Fruit fly (Drosophila melanogaster) S2 (cell line): ENCODE measurements around the gene CG1143.

Source experiments
- CG8478 ChIP-seq: fragments of >200 bp; optimal IDR thresholded peaks from 2 replicates; lab custom pipeline; 2018
- CTCF ChIP-seq, 2 experiments: fragments of >200 bp; optimal IDR thresholded peaks; 2 replicates each; lab custom pipeline; 2018

Gene CG1143

DNA sequence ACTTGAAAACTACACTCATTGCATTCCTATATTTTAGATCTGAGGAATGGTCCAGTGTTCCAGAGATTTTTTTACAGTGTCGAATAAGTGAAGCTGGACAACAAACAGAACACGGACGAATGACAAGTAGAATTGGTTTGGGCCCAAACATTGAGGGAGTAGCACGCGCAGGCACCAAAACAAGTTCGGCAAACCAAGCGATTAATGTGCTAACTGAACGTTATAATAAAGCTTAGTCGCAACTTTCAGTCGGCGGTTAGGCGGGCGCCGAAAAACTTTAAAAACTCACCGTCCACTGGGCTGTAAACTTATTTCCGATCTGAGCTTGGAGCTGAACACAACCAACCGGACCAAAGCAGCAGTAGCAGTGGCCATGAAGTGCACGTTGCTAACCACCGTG lies at the start of gene CG1143:
Gene CG1143, plus strand, starts transcription at position 301 of the 400 bp plus-strand sequence.
- TF ChIP-seq CTCF (optimal IDR thresholded peaks at IDR 0.05; lab: Kevin White, UChicago) (no peak), CG8478 (no peak)

DNA sequence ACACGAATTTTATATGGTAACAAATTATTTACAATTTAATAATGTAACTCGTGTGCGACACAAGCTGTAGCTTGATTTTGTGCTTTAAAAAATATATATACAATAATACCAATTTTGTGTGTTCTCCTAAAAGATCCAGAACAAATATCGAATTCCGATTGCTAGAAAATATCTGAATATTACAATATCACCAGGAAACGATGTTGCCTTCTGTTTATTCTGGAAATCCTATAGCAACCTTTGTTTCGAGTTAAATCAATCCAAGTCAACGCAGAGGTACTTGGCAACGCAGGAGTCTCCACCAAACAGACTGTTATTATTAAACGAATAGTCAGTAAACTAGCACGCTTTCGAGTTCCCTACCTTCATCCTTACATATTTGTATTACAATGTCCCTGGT lies 49.7 kb upstream of the CG1143 start, which contains the start of gene CG16984:
Gene CG16984, plus strand, starts transcription at position 301 of the 400 bp plus-strand sequence.
- no peak for TF ChIP-seq CG8478
- no peak for TF ChIP-seq CTCF (optimal IDR thresholded peaks at IDR 0.05; lab: Kevin White, UChicago)

DNA sequence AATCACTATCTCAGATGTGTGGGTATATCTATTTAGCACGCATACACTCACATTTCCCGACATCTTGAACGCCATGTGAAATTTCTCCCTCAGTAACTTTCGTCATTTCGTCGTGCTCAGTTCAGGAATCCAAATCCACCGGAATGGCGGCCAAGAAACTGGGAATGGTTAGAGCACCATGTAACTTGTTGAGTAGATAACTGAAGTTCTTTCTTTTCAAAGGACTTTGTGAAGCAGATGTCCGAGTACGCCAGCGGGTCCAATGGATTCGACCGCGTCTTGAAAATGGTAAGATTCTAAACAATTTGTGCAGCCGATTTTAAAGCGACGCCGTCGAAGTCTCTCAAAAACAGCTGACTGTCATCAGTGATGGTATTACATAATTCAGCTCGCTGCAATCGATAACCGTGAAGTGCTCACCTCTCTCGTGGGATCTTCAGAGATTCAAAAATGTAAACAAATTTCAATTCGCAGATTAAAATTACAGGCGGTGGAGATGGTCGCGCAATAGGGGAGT lies 45.9 kb upstream of the CG1143 start, which contains the start of the genes CG16985 and CG12182:
Gene CG16985, plus strand, starts transcription at position 84 of the 517 bp plus-strand sequence.
Gene CG12182, minus strand, starts transcription at position 366 of the 517 bp plus-strand sequence.
- no peak for TF ChIP-seq CTCF (optimal IDR thresholded peaks at IDR 0.05; lab: Kevin White, UChicago)
- no peak for TF ChIP-seq CG8478

DNA sequence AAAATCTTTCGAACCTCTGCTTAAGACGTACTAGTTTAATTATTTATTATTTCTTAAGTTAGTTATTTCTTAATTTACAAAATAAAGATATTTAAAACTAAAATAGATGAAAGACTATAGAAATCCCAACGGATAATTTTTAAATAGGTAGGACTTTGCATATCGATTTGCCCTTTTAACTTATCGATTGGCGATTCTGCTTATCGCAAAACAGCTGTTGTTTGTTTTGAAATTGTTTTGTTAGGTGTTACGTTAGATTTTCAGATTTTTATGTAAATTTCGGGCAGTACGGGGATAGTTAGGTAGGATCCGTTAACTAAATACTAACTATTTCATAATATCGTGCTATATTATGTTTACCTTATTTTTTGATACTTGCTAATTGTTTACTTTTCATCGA lies 45.0 kb upstream of the CG1143 start, which contains the start of gene CG16986:
Gene CG16986, plus strand, starts transcription at position 188 of the 400 bp plus-strand sequence.
- no peak for TF ChIP-seq CTCF (optimal IDR thresholded peaks at IDR 0.05; lab: Kevin White, UChicago)
- no peak for TF ChIP-seq CG8478

DNA sequence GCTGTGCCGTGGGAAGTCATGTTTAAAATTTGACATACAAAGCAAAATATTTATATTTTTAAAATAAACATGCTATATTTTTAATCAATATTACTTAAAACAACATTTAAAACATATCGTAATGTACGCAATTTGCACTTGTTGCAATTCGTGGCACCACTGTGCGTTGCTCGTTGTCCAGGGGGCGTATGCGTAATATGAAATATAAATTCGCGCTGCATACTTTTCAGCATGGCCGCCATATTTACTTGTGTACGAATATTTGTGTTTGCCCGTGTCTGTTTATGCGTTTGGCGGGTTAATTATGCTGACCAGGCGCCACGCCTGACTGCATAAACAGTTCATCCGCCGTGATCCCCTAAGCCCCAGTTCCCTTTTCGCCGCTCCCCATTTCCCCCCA lies 36.3 kb upstream of the CG1143 start:
- TF ChIP-seq CTCF (optimal IDR thresholded peaks at IDR 0.05; lab: Kevin White, UChicago) = no peak
- TF ChIP-seq CG8478 = no peak

dm6 chr3L:2614222-2614621 lies 30.9 kb upstream of the CG1143 start:
- TF ChIP-seq CTCF (optimal IDR thresholded peaks at IDR 0.05; lab: Kevin White, UChicago) (no peak), CG8478 (no peak)

- TF ChIP-seq CG8478 (no peak), CTCF (optimal IDR thresholded peaks at IDR 0.05; lab: Kevin White, UChicago) (no peak)
These were observed 15.2 kb upstream of the CG1143 start, which contains the start of gene Pxn for dm6 chr3L:2629964-2630363. TSS of gene Pxn (minus strand) at chr3L:2630064.

DNA sequence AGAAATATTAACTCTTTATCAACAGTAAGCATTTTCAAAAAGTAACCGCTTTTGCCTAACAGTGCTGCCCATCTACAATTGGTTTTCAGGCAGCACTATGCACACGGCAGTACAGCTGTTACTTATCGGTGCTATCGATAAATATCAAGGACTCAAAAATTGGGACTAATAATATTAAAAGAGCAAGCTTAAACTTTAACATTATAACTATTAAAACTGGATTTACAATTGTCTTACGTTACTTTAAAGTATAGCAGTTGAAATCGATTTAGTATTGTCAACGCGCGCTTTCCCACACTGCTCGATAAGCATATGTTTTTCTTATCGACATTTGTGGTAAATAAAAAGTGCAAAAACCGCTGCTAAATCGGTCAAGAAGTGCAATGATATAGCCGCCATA lies 13.8 kb upstream of the CG1143 start, which contains the start of the genes CG42245 and MEP-1:
Gene CG42245, plus strand, starts transcription at position 310 of the 400 bp plus-strand sequence.
Gene MEP-1, plus strand, starts transcription at position 310 of the 400 bp plus-strand sequence.
- TF ChIP-seq CG8478 (no peak), CTCF (optimal IDR thresholded peaks at IDR 0.05; lab: Kevin White, UChicago) (no peak)

DNA sequence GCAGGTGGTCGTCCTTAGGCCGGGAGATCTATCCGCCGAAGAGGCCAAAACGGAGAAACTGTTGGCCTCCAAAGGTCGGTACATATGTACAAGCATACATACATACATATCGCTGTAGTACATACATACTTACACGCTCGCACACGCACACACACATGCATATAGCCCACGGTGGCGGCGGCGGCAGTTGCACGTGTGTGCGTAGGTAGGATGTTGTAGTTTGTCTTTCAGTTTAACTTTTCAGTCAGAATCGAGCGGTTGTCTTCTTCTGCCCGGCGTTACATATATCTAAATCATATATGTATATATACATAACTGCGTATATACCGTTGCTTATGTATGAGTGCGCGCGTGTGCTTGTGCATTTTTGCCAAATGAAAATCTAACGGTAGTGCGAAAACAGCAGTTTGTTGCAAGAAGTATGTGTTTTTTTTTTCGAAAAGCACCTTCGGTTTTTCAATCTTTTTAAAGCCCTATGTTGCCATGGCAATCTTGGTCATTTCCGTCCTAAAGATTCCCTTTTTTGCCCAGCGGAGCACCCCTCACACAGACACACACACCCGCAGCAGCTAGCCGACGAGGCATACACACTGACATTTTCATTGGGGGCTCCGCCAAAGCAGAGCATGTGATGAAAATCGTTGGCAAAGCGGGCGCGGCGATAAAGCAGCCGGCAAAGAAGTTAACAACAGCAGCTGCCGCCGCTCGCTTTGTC lies 13.0 kb upstream of the CG1143 start:
- TF ChIP-seq CG8478 (no peak), CTCF (optimal IDR thresholded peaks at IDR 0.05; lab: Kevin White, UChicago) (no peak)

- TF ChIP-seq CTCF (optimal IDR thresholded peaks at IDR 0.05; lab: Kevin White, UChicago) = no peak
- TF ChIP-seq CG8478 = no peak
These were observed 12.4 kb upstream of the CG1143 start for dm6 chr3L:2632763-2633100.

DNA sequence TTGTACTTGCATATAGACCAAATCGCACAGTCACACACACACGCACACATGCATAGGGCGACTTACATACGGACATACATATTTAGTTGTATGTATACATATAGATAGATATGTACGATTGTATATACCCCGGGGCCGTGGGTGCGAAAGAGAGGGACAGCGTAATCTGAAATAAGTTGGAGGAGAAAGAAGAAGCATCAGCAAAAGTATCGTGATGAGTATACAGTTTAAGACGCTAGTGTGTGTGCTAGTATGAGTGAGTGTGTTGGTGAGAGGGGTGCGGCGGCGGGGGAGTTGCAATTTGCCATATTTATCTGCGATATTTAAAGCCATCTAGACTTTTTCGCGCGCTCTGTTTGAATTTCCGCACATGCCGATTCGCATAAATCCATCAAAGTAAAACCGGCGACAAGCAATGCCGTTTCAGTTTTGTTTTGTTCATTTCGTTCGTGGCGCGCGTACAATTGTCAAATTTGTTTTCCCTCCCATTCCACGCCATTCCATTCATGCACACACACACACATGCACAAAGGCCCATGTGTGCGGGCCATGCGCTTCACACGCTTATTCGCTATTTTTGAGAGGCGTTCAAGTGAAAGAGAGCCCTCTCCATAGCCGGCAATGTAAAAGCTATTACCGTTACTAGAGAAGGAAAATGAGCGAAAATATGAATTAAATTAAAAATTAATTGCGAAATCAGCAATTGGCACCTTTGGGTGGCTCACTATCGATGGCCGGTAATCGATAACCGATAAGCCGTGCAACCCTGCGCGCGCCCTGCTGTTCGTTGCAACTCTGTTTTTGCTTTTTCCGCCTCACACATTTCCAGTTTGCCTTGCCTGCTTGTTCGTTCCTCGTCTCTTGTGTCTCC lies 10.0 kb upstream of the CG1143 start:
- TF ChIP-seq CTCF (optimal IDR thresholded peaks at IDR 0.05; lab: Kevin White, UChicago) (no peak), CG8478 (no peak)

dm6 chr3L:2636023-2636968 lies 8.9 kb upstream of the CG1143 start:
- no peak for TF ChIP-seq CG8478

DNA sequence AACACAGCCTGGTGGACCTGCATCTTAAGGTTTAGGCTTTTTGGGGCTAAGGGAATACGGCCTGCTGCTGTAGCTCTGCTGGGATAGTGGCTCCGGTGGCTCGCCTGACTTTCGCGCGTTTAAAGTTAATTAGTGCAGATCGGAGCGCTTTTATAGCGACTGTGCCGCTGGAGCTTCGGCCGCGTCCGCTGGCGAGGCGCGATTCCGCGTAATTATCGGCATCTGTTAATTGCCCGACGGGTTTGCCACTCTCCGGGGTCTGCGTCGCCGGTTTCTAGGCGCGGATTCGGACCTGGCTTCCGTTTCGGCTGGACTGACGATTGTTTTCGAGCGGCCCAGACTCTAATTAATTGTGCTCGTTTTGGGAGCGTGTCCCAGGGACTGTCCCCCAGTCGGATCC lies 1.8 kb upstream of the CG1143 start, which contains the start of gene CG14949:
Gene CG14949, minus strand, starts transcription at position 101 of the 400 bp plus-strand sequence.
- TF ChIP-seq CTCF (optimal IDR thresholded peaks at IDR 0.05; lab: Kevin White, UChicago) (no peak), CG8478 (no peak)
